Worm (Caenorhabditis elegans) whole organism, early embryonic: Measurements from ENCODE around the gene B0513.4.

Source experiments
- F13C5.2 ChIP-seq: sonication (generic microtip); optimal IDR thresholded peaks from 2 replicates; lab custom pipeline; 2017; ENCODE audit warnings: mild to moderate bottlenecking, missing genetic modification characterization, inconsistent platforms, missing compliant biosample characterization
- aly-1 ChIP-seq: sonication (generic microtip); optimal IDR thresholded peaks from 2 replicates; lab custom pipeline; 2016; ENCODE audit warnings: missing genetic modification characterization, missing compliant biosample characterization
- ama-1 ChIP-seq: fragments of 150-350 bp; optimal IDR thresholded peaks from 2 replicates; lab custom pipeline; 2014
- ceh-13 ChIP-seq: fragments of 200-800 bp; sonication (Bioruptor generic); optimal IDR thresholded peaks from 2 replicates; lab custom pipeline; 2018; ENCODE audit warnings: mild to moderate bottlenecking, missing genetic modification characterization, missing compliant biosample characterization
- ceh-36 ChIP-seq: sonication (generic microtip); optimal IDR thresholded peaks from 2 replicates; lab custom pipeline; 2016; ENCODE audit warnings: missing genetic modification characterization, inconsistent platforms, missing compliant biosample characterization
- ets-7 ChIP-seq: sonication (generic microtip); optimal IDR thresholded peaks from 2 replicates; lab custom pipeline; 2016; ENCODE audit warnings: missing genotype, missing genetic modification characterization, missing compliant biosample characterization
- flt-1 ChIP-seq: fragments of 200-800 bp; sonication (Bioruptor generic); IDR thresholded peaks from 2 replicates; pipeline ENCODE4 v1.3.6; 2022; ENCODE audit warnings: missing genetic modification characterization, missing compliant biosample characterization
- hmbx-1 ChIP-seq: sonication (generic microtip); optimal IDR thresholded peaks from 2 replicates; lab custom pipeline; 2016; ENCODE audit warnings: mild to moderate bottlenecking, missing genetic modification characterization, missing compliant biosample characterization
- hmg-4 ChIP-seq: fragments of 200-800 bp; sonication (Bioruptor generic); optimal IDR thresholded peaks from 2 replicates; lab custom pipeline; 2018; ENCODE audit warnings: mild to moderate bottlenecking, missing genetic modification characterization, missing compliant biosample characterization
- hnd-1 ChIP-seq: sonication (generic microtip); optimal IDR thresholded peaks from 2 replicates; lab custom pipeline; 2016; ENCODE audit warnings: missing genetic modification characterization, missing compliant biosample characterization
- scrt-1 ChIP-seq: fragments of 200-800 bp; sonication (Bioruptor generic); IDR thresholded peaks from 2 replicates; pipeline ENCODE4 v1.3.6; 2022; ENCODE audit warnings: missing genetic modification characterization, missing compliant biosample characterization
- tbx-11 ChIP-seq: fragments of 200-800 bp; sonication (Bioruptor generic); IDR thresholded peaks from 2 replicates; pipeline ENCODE4 v1.3.6; 2022; ENCODE audit warnings: missing genetic modification characterization, missing compliant biosample characterization
- tbx-37 ChIP-seq: fragments of 200-800 bp; sonication (Bioruptor generic); conservative IDR thresholded peaks from 2 replicates; pipeline ENCODE4 v1.3.6; 2022; ENCODE audit warnings: missing genetic modification reagents, missing genetic modification characterization, missing compliant biosample characterization
- tra-4 ChIP-seq: sonication (generic microtip); optimal IDR thresholded peaks from 2 replicates; lab custom pipeline; 2017; ENCODE audit warnings: missing genetic modification characterization, missing compliant biosample characterization

- TF ChIP-seq ama-1 (lab: Kevin White, UChicago) (no peak), tra-4 (tag; lab: Kevin White, UChicago) (no peak), F13C5.2 (tag; lab: Kevin White, UChicago) (no peak), flt-1 (no peak), hmg-4 (GFP tag; lab: Kevin White, UChicago) (no peak), scrt-1 (GFP tag; lab: Robert Waterston, UW) (no peak), ceh-36 (no peak), tbx-11 (no peak), tbx-37 (GFP tag; lab: Robert Waterston, UW) (no peak), ceh-13 (GFP tag; lab: Kevin White, UChicago) (no peak), ets-7 (no peak), hmbx-1 (no peak), aly-1 (tag; lab: Kevin White, UChicago) (no peak), hnd-1 (no peak)
These were observed 1.8 kb upstream of the B0513.4 start for ce11 chrIV:13878123-13878522.
